Fruit fly (Drosophila melanogaster) whole organism, embryonic: ENCODE measurements around the gene Rpn11.

Experiments
- Bgb ChIP-seq: fragments of 200-800 bp; sonication (Bioruptor generic); IDR thresholded peaks from 2 replicates; pipeline ENCODE4 v1.3.6; 2022; ENCODE audit warnings: missing biosample characterization, missing genetic modification characterization; ENCODE audit not compliant: partially characterized antibody
- C15 ChIP-seq: fragments of 200-800 bp; sonication (Bioruptor generic); IDR thresholded peaks from 3 replicates; pipeline ENCODE4 v1.3.6; 2022; ENCODE audit warnings: missing biosample characterization, missing genetic modification characterization
- CG10147 ChIP-seq: fragments of 200-800 bp; sonication (Bioruptor generic); optimal IDR thresholded peaks from 2 replicates; lab custom pipeline; 2019; ENCODE audit warnings: missing biosample characterization, mild to moderate bottlenecking, missing genetic modification characterization, moderate library complexity
- CG10209 ChIP-seq: fragments of 200-800 bp; sonication (Bioruptor generic); optimal IDR thresholded peaks from 3 replicates; lab custom pipeline; 2017; ENCODE audit warnings: missing biosample characterization, mild to moderate bottlenecking, missing genetic modification characterization, missing genetic modification reagents
- CG10462 ChIP-seq: fragments of 200-800 bp; sonication (Bioruptor generic); optimal IDR thresholded peaks from 2 replicates; lab custom pipeline; 2016; ENCODE audit warnings: missing biosample characterization, missing genetic modification characterization
- CG12155 ChIP-seq: fragments of 200-800 bp; sonication (Bioruptor generic); optimal IDR thresholded peaks from 3 replicates; lab custom pipeline; 2016; ENCODE audit warnings: missing biosample characterization, missing genetic modification characterization
- CG12219 ChIP-seq: fragments of 200-800 bp; sonication (Bioruptor generic); optimal IDR thresholded peaks from 3 replicates; lab custom pipeline; 2018; ENCODE audit warnings: missing biosample characterization, mild to moderate bottlenecking, missing genetic modification characterization
- CG1233 ChIP-seq: fragments of 200-800 bp; sonication (Bioruptor generic); optimal IDR thresholded peaks from 4 replicates; lab custom pipeline; 2018; ENCODE audit warnings: missing biosample characterization, mild to moderate bottlenecking, missing genetic modification characterization
- CG12391 ChIP-seq: fragments of 200-800 bp; sonication (Bioruptor generic); optimal IDR thresholded peaks from 3 replicates; lab custom pipeline; 2018; ENCODE audit warnings: missing biosample characterization, mild to moderate bottlenecking, missing genetic modification characterization, moderate library complexity
- CG14965 ChIP-seq: fragments of 200-800 bp; sonication (Bioruptor generic); optimal IDR thresholded peaks from 2 replicates; lab custom pipeline; 2016; ENCODE audit warnings: missing biosample characterization, missing genetic modification characterization, borderline replicate concordance
- CG1529 ChIP-seq: fragments of 200-800 bp; sonication (Bioruptor generic); optimal IDR thresholded peaks from 3 replicates; lab custom pipeline; 2018; ENCODE audit warnings: missing biosample characterization, missing genetic modification characterization
- CG17359 ChIP-seq: fragments of 200-800 bp; sonication (Bioruptor generic); optimal IDR thresholded peaks from 3 replicates; lab custom pipeline; 2018; ENCODE audit warnings: missing biosample characterization, mild to moderate bottlenecking, missing genetic modification characterization, moderate library complexity
- CG1792 ChIP-seq: fragments of 200-800 bp; sonication (Bioruptor generic); optimal IDR thresholded peaks from 2 replicates; lab custom pipeline; 2016; ENCODE audit warnings: missing biosample characterization, missing genetic modification characterization
- CG18011 ChIP-seq: fragments of 200-800 bp; sonication (Bioruptor generic); optimal IDR thresholded peaks from 2 replicates; lab custom pipeline; 2017; ENCODE audit warnings: missing biosample characterization, missing genetic modification characterization, mild to moderate bottlenecking, moderate library complexity, missing genotype
- CG2199 ChIP-seq: fragments of 200-800 bp; sonication (Bioruptor generic); IDR thresholded peaks from 3 replicates; pipeline ENCODE4 v1.3.6; 2022; ENCODE audit warnings: missing biosample characterization, missing genetic modification characterization
- CG30431 ChIP-seq: fragments of 200-800 bp; sonication (Bioruptor generic); optimal IDR thresholded peaks from 2 replicates; lab custom pipeline; 2017; ENCODE audit warnings: missing biosample characterization, missing genetic modification characterization
- CG33213 ChIP-seq: fragments of 200-800 bp; sonication (Bioruptor generic); optimal IDR thresholded peaks from 3 replicates; lab custom pipeline; 2016; ENCODE audit warnings: missing biosample characterization, missing genetic modification characterization
- CG34224 ChIP-seq: fragments of 200-800 bp; sonication (Bioruptor generic); IDR thresholded peaks from 3 replicates; pipeline ENCODE4 v1.3.6; 2022; ENCODE audit warnings: missing biosample characterization, missing genetic modification characterization; ENCODE audit not compliant: partially characterized antibody
- CG34422 ChIP-seq: fragments of 200-800 bp; sonication (Bioruptor generic); IDR thresholded peaks from 3 replicates; pipeline ENCODE4 v1.3.6; 2022; ENCODE audit warnings: missing biosample characterization, missing genetic modification characterization
- CG3726 ChIP-seq: fragments of 200-800 bp; sonication (Bioruptor generic); IDR thresholded peaks from 3 replicates; pipeline ENCODE4, ENCODE4 v1.3.6; 2022; ENCODE audit warnings: missing biosample characterization, missing genetic modification characterization
- CG4424 ChIP-seq: fragments of 200-800 bp; sonication (Bioruptor generic); optimal IDR thresholded peaks from 3 replicates; lab custom pipeline; 2016; ENCODE audit warnings: missing biosample characterization, missing genetic modification characterization
- CG5245 ChIP-seq: fragments of 200-800 bp; sonication (Bioruptor generic); optimal IDR thresholded peaks from 3 replicates; lab custom pipeline; 2016; ENCODE audit warnings: missing biosample characterization, missing genetic modification characterization
- CG6254 ChIP-seq: fragments of 200-800 bp; sonication (Bioruptor generic); optimal IDR thresholded peaks from 3 replicates; lab custom pipeline; 2017; ENCODE audit warnings: mild to moderate bottlenecking, missing biosample characterization, missing genetic modification reagents, missing genetic modification characterization
- CHES-1-like ChIP-seq: fragments of 200-800 bp; sonication (Bioruptor generic); optimal IDR thresholded peaks from 2 replicates; lab custom pipeline; 2016; ENCODE audit warnings: missing biosample characterization, missing genetic modification characterization
- Doc2 ChIP-seq: fragments of 200-800 bp; sonication (Bioruptor generic); IDR thresholded peaks from 2 replicates; pipeline ENCODE4 v1.3.6; 2022; ENCODE audit warnings: missing biosample characterization, missing genetic modification characterization
- Doc3 ChIP-seq: fragments of 200-800 bp; sonication (Bioruptor generic); IDR thresholded peaks from 3 replicates; pipeline ENCODE4 v1.3.6; 2022; ENCODE audit warnings: missing biosample characterization, missing genetic modification characterization; ENCODE audit not compliant: partially characterized antibody
- Dp ChIP-seq: fragments of 200-800 bp; sonication (Bioruptor generic); optimal IDR thresholded peaks from 2 replicates; lab custom pipeline; 2018; ENCODE audit warnings: missing biosample characterization, mild to moderate bottlenecking, missing genetic modification characterization, moderate library complexity
- Gsc ChIP-seq: fragments of 200-800 bp; sonication (Bioruptor generic); IDR thresholded peaks from 2 replicates; pipeline ENCODE4 v1.3.6; 2022; ENCODE audit warnings: missing biosample characterization, missing genetic modification characterization
- MBD-R2 ChIP-seq: fragments of 200-800 bp; sonication (Bioruptor generic); IDR thresholded peaks from 2 replicates; pipeline ENCODE4 v1.3.6; 2022; ENCODE audit warnings: missing biosample characterization, missing genetic modification characterization
- Rx ChIP-seq: fragments of 200-800 bp; sonication (Bioruptor generic); IDR thresholded peaks from 2 replicates; pipeline ENCODE4 v1.3.6; 2022; ENCODE audit warnings: missing biosample characterization, missing genetic modification characterization
- chinmo ChIP-seq: fragments of 200-800 bp; sonication (Bioruptor generic); IDR thresholded peaks from 4 replicates; pipeline ENCODE4 v1.3.6; 2022; ENCODE audit warnings: missing biosample characterization, missing genetic modification characterization; ENCODE audit not compliant: partially characterized antibody
- ci ChIP-seq: fragments of 200-800 bp; sonication (Bioruptor generic); IDR thresholded peaks from 3 replicates; pipeline ENCODE4 v1.3.6; 2022; ENCODE audit warnings: missing biosample characterization, missing genetic modification characterization
- da ChIP-seq: fragments of 200-800 bp; sonication (Bioruptor generic); optimal IDR thresholded peaks from 2 replicates; lab custom pipeline; 2016; ENCODE audit warnings: missing biosample characterization, missing genetic modification characterization
- dmrt99B ChIP-seq: fragments of 200-800 bp; sonication (Bioruptor generic); optimal IDR thresholded peaks from 2 replicates; lab custom pipeline; 2018; ENCODE audit warnings: missing biosample characterization, mild to moderate bottlenecking, missing genetic modification characterization, moderate library complexity
- emc ChIP-seq: fragments of 200-800 bp; sonication (Bioruptor generic); optimal IDR thresholded peaks from 2 replicates; lab custom pipeline; 2016; ENCODE audit warnings: missing biosample characterization, missing genetic modification characterization
- fd64A ChIP-seq: fragments of 200-800 bp; sonication (Bioruptor generic); optimal IDR thresholded peaks from 3 replicates; lab custom pipeline; 2018; ENCODE audit warnings: missing biosample characterization, mild to moderate bottlenecking, missing genetic modification characterization
- fu2 ChIP-seq: fragments of 200-800 bp; sonication (Bioruptor generic); optimal IDR thresholded peaks from 2 replicates; lab custom pipeline; 2016; ENCODE audit warnings: missing biosample characterization, missing genetic modification characterization
- gfzf ChIP-seq: fragments of 200-800 bp; sonication (Bioruptor generic); optimal IDR thresholded peaks from 2 replicates; lab custom pipeline; 2016; ENCODE audit warnings: missing biosample characterization, mild to moderate bottlenecking, missing genetic modification characterization, moderate library complexity
- inv ChIP-seq: fragments of 200-800 bp; sonication (Bioruptor generic); IDR thresholded peaks from 2 replicates; pipeline ENCODE4 v1.3.6; 2022; ENCODE audit warnings: missing biosample characterization, missing genetic modification characterization; ENCODE audit not compliant: partially characterized antibody
- knrl ChIP-seq: fragments of 200-800 bp; sonication (Bioruptor generic); IDR thresholded peaks from 3 replicates; pipeline ENCODE4 v1.3.6; 2022; ENCODE audit warnings: missing biosample characterization, missing genetic modification characterization; ENCODE audit not compliant: partially characterized antibody
- lmd ChIP-seq: fragments of 200-800 bp; sonication (Bioruptor generic); IDR thresholded peaks from 2 replicates; pipeline ENCODE4 v1.3.6; 2022; ENCODE audit warnings: missing biosample characterization, missing genetic modification characterization
- odd ChIP-seq: fragments of 200-800 bp; sonication (Bioruptor generic); optimal IDR thresholded peaks from 2 replicates; lab custom pipeline; 2017; ENCODE audit warnings: missing biosample characterization, mild to moderate bottlenecking, missing genetic modification characterization
- ro ChIP-seq: fragments of 200-800 bp; sonication (Bioruptor generic); IDR thresholded peaks from 2 replicates; pipeline ENCODE4 v1.3.6; 2022; ENCODE audit warnings: missing biosample characterization, missing genetic modification characterization
- salm ChIP-seq: fragments of 200-800 bp; sonication (Bioruptor generic); optimal IDR thresholded peaks from 2 replicates; lab custom pipeline; 2018; ENCODE audit warnings: missing biosample characterization, mild to moderate bottlenecking, missing genetic modification characterization
- scrt ChIP-seq: fragments of 200-800 bp; sonication (Bioruptor generic); optimal IDR thresholded peaks from 2 replicates; lab custom pipeline; 2018; ENCODE audit warnings: missing biosample characterization, mild to moderate bottlenecking, missing genetic modification characterization, moderate library complexity
- slp2 ChIP-seq: fragments of 200-800 bp; sonication (Bioruptor generic); optimal IDR thresholded peaks from 2 replicates; lab custom pipeline; 2016; ENCODE audit warnings: missing biosample characterization, missing genetic modification characterization
- sqz ChIP-seq: fragments of 200-800 bp; sonication (Bioruptor generic); optimal IDR thresholded peaks from 3 replicates; lab custom pipeline; 2018; ENCODE audit warnings: missing biosample characterization, mild to moderate bottlenecking, missing genetic modification characterization
- tin ChIP-seq: fragments of 200-800 bp; sonication (Bioruptor generic); optimal IDR thresholded peaks from 3 replicates; lab custom pipeline; 2016; ENCODE audit warnings: missing biosample characterization, missing genetic modification characterization
- unc-4 ChIP-seq: fragments of 200-800 bp; sonication (Bioruptor generic); IDR thresholded peaks from 2 replicates; pipeline ENCODE4 v1.3.6; 2022; ENCODE audit warnings: missing biosample characterization, missing genetic modification characterization; ENCODE audit not compliant: partially characterized antibody
- vnd ChIP-seq: fragments of 200-800 bp; sonication (Bioruptor generic); IDR thresholded peaks from 3 replicates; pipeline ENCODE4 v1.3.6; 2022; ENCODE audit warnings: missing biosample characterization, missing genetic modification characterization; ENCODE audit not compliant: partially characterized antibody
- wdn ChIP-seq: fragments of 200-800 bp; sonication (Bioruptor generic); IDR thresholded peaks from 2 replicates; pipeline ENCODE4 v1.3.6; 2022; ENCODE audit warnings: missing biosample characterization, missing genetic modification characterization

Gene Rpn11

dm6 chr2L:5058094-5058493 lies 1.5 kb downstream of the Rpn11 start, which contains the start of gene Nepl3 (continued):
- TF ChIP-seq vnd (GFP tag; lab: Robert Waterston, UW) (peak; percentile 44; the same call in 1 of the 3 replicates), CG4424 (no peak), CG10462 (GFP tag; lab: Kevin White, UChicago) (no peak), Rx (GFP tag; lab: Robert Waterston, UW) (no peak), CG30431 (GFP tag; lab: Kevin White, UChicago) (no peak), gfzf (GFP tag; lab: Kevin White, UChicago) (peak; percentile 65), MBD-R2 (peak; percentile 53), unc-4 (GFP tag; lab: Robert Waterston, UW) (peak; percentile 69), knrl (peak; percentile 22; the same call in 1 of the 3 replicates), CG3726 (GFP tag; lab: Robert Waterston, UW) (no peak), Dp (peak; percentile 41), CG33213 (no peak), sqz (GFP tag; lab: Kevin White, UChicago) (peak; percentile 12), Bgb (GFP tag; lab: Robert Waterston, UW) (peak; percentile 47; the same call in 1 of the 2 replicates), CG10209 (no peak), CG6254 (no peak), lmd (GFP tag; lab: Robert Waterston, UW) (no peak), CG34224 (peak; percentile 63), Gsc (GFP tag; lab: Robert Waterston, UW) (no peak), tin (GFP tag; lab: Kevin White, UChicago) (no peak), CG12219 (no peak), dmrt99B (tag; lab: Kevin White, UChicago) (no peak), emc (GFP tag; lab: Kevin White, UChicago) (no peak), CG14965 (GFP tag; lab: Kevin White, UChicago) (no peak), Doc2 (no peak), ci (GFP tag; lab: Robert Waterston, UW) (no peak), fu2 (GFP tag; lab: Kevin White, UChicago) (no peak), CG1529 (GFP tag; lab: Kevin White, UChicago) (no peak), CG2199 (GFP tag; lab: Robert Waterston, UW) (no peak), CG12155 (GFP tag; lab: Kevin White, UChicago) (no peak), C15 (GFP tag; lab: Robert Waterston, UW) (no peak), salm (no peak), CG1233 (no peak), CG5245 (GFP tag; lab: Kevin White, UChicago) (no peak), chinmo (GFP tag; lab: Robert Waterston, UW) (no peak), CG12391 (tag; lab: Kevin White, UChicago) (no peak), fd64A (GFP tag; lab: Kevin White, UChicago) (no peak), CG17359 (tag; lab: Kevin White, UChicago) (no peak), slp2 (no peak), odd (GFP tag; lab: Kevin White, UChicago) (no peak), CHES-1-like (GFP tag; lab: Kevin White, UChicago) (no peak), CG34422 (GFP tag; lab: Robert Waterston, UW) (no peak), da (GFP tag; lab: Kevin White, UChicago) (no peak), ro (no peak), CG10147 (GFP tag; lab: Kevin White, UChicago) (no peak), scrt (GFP tag; lab: Kevin White, UChicago) (no peak), CG1792 (no peak), Doc3 (GFP tag; lab: Robert Waterston, UW) (peak; percentile 65), wdn (GFP tag; lab: Robert Waterston, UW) (no peak), inv (peak; percentile 23; the same call in 1 of the 2 replicates), CG18011 (GFP tag; lab: Kevin White, UChicago) (no peak)
